Fruit fly (Drosophila melanogaster) S2 (cell line): ENCODE measurements around the gene dpr17.

Experiments used
- CG8478 ChIP-seq: fragments of >200 bp; optimal IDR thresholded peaks from 2 replicates; lab custom pipeline; 2018
- CTCF ChIP-seq, 2 experiments: fragments of >200 bp; optimal IDR thresholded peaks; 2 replicates each; lab custom pipeline; 2018

Gene dpr17

DNA sequence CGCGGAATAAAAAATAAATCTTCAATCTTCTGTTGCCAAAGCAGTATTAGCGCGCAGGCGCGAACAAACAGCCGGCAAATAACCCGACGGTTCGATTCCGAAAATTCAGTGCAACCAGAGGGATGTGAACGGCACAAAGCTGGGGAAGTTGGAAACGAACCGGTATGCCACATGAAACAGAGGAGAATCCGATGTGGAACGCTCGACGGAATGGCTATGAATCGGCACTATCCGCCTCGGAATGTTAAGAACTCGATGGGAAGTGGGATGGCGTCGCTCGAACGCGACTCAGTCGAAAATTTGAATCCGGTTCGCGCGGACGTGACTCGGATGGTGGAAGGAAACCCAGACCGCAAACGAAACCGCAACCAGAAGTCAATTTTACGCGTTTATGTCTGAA is at the start of gene dpr17:
TSS of gene dpr17 (plus strand) at position 289 of the 400 bp plus-strand sequence.
- TF ChIP-seq CG8478 (lab: Kevin White, UChicago): no peak
- TF ChIP-seq CTCF (optimal IDR thresholded peaks at IDR 0.05; lab: Kevin White, UChicago): no peak

DNA sequence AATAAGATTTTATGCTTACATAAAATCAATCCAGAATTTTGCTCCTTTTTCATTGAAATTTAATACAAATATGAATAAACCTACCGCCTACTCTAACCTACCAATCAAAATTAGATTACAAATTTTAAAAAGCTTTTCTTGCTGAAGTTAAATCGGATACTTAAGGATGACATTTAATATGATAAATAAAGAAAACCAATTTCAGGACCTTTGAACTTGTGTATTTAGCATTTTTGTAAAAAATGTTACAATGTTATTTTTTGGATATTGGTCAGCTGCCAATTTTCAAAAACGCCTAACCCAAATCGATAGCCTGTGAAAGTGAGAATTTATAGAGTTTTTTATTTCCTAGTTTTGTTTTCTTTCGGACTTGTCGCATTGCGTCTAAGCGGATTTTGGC is 45.6 kb upstream of the dpr17 start, which contains the start of gene CG14739:
TSS of gene CG14739 (minus strand) at position 101 of the 400 bp plus-strand sequence.
- TF ChIP-seq CTCF (optimal IDR thresholded peaks at IDR 0.05; lab: Kevin White, UChicago): no peak
- TF ChIP-seq CG8478 (lab: Kevin White, UChicago): no peak

DNA sequence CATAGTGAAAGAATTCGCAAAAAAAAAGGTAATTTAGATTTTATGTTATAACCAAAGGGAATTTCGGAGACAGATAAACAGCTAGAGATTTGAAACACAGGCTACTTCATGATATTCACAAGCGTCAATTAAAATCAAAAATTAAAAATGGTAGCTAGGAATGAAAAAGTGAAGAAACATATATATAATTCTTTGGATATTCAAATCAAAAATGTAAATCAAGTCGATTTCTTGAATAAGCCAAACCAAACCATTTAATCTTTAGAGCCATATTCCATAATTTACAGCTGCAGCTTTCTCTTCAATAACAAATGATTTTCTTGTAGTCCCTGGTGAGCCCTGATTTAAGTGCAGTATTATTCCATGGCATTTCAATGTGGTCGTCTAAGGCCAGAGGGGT is 31.8 kb upstream of the dpr17 start, which contains the start of gene CG14740:
TSS of gene CG14740 (minus strand) at position 101 of the 400 bp plus-strand sequence.
- TF ChIP-seq CG8478 (lab: Kevin White, UChicago) (no peak), CTCF (optimal IDR thresholded peaks at IDR 0.05; lab: Kevin White, UChicago) (no peak)

DNA sequence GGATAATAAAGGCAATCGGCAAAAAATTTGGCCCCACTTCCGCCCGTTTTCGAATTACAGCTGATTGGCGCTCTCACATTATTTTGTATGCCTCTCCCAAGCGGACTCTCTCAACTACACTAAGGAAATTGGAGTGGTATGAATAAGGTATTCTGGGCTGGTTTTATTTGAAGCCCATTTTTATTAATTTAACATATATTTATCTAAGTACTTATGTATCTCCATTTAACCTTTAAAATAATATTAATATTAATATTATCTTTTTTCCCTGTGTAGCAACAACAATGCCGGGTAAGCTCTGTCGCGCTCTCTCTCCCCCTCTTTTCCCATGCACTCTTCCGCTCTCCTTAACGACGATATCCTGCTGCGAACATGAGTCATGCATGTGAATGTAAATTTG is 15.7 kb upstream of the dpr17 start:
- no peak for TF ChIP-seq CTCF (optimal IDR thresholded peaks at IDR 0.05; lab: Kevin White, UChicago)
- TF ChIP-seq CG8478 (lab: Kevin White, UChicago): no peak

DNA sequence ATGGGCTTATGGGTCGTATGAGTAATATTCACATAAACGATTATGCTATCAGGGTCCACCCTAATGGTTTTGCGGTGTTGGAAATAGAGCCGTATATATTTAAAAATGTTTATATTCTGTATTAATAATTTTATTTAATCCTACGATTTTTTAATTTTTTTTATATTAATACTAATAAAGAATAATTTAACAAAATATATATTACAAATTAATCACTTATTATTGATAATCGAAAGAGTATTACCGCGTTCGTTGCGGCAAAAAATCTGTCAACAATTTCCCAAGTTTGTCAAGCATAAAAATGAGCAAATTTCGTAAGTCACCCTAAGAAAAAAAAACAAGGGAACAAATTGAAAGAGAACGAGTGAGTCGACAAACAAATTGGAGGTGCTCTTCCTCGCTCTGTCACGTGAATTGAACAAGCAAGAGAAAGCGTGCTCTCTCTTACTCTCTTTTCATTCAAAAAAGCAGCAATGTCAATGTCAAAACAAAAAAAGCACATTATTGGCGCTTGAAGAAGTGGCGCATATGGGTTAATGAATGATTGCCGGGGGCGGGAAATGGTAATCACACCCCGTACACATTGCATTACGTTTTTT is 14.2 kb upstream of the dpr17 start:
- no peak for TF ChIP-seq CTCF (optimal IDR thresholded peaks at IDR 0.05; lab: Kevin White, UChicago)
- no peak for TF ChIP-seq CG8478 (lab: Kevin White, UChicago)

DNA sequence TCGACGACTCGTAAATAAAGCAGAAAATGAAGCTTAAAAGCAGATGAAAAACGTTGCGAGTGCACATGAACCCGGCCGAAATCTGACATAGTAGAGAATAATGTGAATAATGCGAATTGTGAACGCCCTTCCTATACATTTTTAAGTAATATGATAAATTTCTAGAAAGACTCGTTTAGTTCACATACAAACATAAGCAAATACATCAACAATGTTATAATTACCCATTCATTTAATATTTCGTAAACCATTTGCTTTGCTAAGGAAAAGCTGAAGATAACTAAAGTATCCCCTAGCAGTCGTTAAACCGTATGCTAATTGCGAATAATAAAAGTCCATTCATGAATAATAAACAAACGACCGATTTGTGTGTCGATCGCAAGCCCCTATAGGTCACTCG is 11.1 kb upstream of the dpr17 start:
- TF ChIP-seq CG8478 (lab: Kevin White, UChicago) (no peak), CTCF (optimal IDR thresholded peaks at IDR 0.05; lab: Kevin White, UChicago) (no peak)

DNA sequence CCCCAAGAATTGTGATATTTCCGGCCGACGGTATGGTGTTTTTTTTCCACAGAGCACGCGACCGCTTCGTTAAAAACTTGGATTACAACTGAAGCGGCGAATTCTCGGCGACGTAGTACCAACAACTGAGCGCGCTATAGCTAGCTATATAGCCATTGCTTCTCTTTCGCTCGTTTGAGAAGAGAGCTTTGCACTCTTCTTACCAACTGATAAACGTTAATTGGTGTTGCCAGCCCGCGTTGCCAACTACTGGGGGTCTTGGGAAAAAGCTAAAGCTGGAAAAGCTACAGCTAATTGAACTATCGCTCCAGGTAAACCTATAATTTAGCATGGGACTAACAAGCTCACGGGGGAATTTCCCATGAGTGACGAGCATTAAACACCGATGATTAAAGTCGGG is 4.1 kb upstream of the dpr17 start, which contains the start of gene ATP8B:
TSS of gene ATP8B (minus strand) at position 64 of the 400 bp plus-strand sequence.
- TF ChIP-seq CG8478 (lab: Kevin White, UChicago): no peak
- no peak for TF ChIP-seq CTCF (optimal IDR thresholded peaks at IDR 0.05; lab: Kevin White, UChicago)

DNA sequence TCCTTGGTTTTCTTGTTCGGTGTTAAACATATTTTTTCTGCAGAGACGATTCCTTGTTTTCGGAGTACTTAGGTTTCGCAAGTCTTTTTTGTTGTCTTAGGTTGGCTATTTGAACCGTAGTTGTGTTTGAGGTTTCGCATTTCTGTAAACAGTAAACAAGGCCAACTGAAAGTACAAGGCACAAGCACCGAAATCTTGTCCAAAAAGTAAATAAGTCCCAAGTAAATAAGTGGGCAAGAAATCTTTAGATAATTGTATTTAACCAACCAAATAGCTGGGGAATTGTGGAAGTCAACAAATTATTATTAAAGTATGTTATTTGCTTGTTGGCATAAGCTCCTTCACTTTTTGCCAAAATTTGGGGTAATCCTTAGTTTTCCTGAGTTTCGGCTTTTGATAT is 19.0 kb downstream of the dpr17 start:
- no peak for TF ChIP-seq CG8478 (lab: Kevin White, UChicago)
- TF ChIP-seq CTCF (optimal IDR thresholded peaks at IDR 0.05; lab: Kevin White, UChicago): no peak

DNA sequence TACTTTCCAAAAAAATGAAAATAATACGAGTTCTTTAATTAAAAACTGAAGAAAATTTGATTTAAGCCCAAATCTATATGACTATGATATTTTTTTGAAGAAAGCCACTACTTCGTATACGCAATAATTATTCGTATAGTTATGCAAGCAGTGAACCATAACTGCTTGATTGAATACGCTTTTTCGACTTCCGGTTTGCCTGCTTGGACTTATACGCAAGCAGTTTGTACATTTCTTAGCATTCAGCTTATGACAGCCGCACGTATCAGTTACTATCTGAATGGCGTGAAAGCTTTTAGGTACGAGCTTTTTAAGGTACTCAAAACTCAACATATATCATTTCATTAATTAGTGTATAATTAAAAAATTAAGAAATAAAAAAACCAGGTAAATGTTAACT is 26.5 kb downstream of the dpr17 start:
- TF ChIP-seq CTCF (optimal IDR thresholded peaks at IDR 0.05; lab: Kevin White, UChicago): no peak
- TF ChIP-seq CG8478 (lab: Kevin White, UChicago): no peak

DNA sequence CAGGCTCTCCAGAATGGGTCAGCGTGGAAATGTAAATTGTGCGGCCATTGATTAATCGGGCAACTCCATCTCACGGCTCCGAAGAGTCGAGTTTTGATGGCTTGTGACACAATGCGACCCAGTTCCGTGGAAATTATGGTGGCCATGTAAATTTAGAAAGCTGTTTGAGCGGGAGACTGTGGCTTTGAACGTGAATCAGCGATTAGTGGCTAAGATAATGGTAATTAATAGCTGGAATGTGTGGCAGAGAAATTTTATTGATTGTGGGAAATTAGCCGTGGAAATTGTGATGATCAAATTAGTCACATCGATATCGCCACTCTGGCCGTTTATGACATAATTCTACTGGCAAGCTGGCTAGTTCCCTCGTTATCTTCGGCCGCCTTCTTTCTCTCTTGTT is 30.2 kb downstream of the dpr17 start:
- no peak for TF ChIP-seq CTCF (optimal IDR thresholded peaks at IDR 0.05; lab: Kevin White, UChicago)
- TF ChIP-seq CG8478 (lab: Kevin White, UChicago): no peak

DNA sequence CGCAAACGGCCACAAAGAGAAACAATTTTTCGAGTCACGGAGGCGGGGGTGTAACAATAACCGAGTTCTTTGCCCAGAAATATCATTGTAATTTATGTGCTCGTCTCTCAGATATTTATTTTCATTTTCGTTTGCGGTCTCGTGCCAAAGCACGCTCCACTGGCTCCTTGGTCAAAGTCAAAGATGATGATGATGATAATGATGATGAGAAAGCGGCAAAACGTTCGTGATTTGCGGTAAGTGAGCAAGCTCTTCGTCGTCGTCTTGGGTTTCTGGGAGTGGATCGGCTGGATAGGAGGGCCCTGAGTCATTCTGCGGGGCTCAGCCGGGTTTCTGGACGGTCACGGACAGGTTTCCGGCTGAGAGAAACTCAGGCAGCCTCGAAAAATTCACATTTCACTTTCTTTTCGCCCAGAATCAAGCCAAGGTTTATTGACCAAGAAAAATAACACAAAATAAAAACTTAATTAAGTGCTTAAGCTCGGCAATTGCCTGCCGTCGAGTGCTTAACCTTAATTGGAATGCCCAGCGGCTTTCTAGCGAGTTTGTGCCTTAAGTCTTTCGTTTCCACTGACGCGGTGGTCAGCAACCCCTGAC is 30.9 kb downstream of the dpr17 start:
- TF ChIP-seq CTCF (optimal IDR thresholded peaks at IDR 0.05; lab: Kevin White, UChicago) (no peak), CG8478 (lab: Kevin White, UChicago) (no peak)

DNA sequence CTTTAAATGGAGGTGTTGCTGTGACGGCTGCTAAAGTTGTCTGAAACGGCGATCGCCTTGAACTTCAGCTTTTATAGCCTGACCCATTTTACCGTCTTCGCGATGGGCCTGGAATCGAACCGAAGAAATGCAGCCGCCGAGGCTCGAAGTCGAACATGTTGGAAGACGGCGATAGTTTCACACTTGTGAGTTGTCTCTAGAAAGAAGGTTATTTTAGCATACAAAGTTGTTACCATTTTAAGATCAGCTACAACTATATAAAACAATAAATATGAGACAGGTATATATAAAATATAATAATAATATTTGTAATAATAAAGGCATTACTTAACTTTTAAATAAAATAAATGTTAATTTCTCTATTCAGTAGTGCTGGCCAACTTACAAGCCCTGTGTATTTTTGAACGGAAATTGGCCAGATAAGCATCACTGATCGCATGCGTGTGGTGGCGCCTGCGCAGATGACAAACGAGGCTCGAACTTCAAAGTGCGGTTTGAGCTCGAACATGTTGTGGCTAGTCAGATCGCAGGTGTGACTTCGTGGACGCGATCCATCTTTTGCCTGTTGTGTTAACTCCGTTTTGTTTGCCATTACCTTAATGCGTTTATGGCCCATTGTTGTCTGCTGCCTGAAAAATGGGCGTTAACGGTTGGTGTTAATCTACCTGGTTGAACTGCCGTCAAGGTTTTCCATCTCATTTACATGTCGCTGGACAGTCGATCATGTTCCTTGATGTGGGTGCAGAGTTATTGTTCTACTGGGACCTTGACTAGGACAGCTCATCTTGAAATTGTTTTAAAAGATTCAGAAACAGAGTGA is 33.7 kb downstream of the dpr17 start, which contains the start of gene CG4702:
TSS of gene CG4702 (minus strand) at position 51 of the 820 bp plus-strand sequence.
- TF ChIP-seq CG8478 (lab: Kevin White, UChicago) (no peak), CTCF (optimal IDR thresholded peaks at IDR 0.05; lab: Kevin White, UChicago) (no peak)

DNA sequence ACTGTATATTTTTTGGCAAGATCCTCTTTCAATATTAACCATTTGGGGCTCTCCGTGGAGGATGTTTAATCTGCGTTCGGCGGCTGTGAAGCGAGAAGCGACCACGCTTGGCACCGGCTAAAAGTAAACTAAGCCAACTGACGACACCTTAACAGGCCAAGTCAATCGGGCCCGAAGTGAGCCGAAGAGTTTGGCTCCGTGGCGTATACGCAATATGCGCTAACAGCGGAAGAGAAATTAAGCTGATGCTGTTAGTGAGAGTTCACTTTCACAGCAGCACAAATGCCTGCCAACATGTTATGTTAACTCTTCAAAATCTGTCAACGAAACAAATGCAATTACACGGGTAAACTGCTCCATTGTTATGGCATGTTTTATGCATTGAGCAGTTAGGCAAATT is 63.8 kb downstream of the dpr17 start, which contains the start of gene dpr15:
TSS of gene dpr15 (minus strand) at position 101 of the 400 bp plus-strand sequence.
- no peak for TF ChIP-seq CG8478 (lab: Kevin White, UChicago)
- TF ChIP-seq CTCF (optimal IDR thresholded peaks at IDR 0.05; lab: Kevin White, UChicago): no peak
